Fruit fly (Drosophila melanogaster): ENCODE measurements around the gene RSG7.

DNA sequence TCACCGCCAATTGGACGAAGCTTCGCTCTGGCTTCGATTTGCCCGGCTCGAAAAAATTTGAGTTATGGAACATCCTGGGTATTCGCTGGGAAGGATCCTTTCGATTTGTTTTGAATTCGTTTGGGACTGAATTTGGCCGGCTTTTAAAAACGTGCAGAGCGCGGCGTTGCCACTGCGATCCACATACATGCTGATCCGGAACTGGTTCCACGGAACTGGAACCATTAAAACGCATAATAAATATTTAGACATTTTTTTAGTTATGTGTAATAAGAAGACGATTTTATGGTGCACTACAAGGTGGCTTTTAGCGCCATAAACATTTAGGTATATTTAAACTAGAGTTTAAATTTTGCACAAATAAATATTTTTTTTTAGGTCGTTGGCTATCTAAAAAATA lies 53.2 kb downstream of the RSG7 start, which contains the start of gene Rrp45:
- TF ChIP-seq h (optimal IDR thresholded peaks at IDR 0.05): no peak
- no peak for TF ChIP-seq Sin3A (optimal IDR thresholded peaks at IDR 0.05)
- no peak for TF ChIP-seq ttk (optimal IDR thresholded peaks at IDR 0.05)
- no peak for TF ChIP-seq psq (optimal IDR thresholded peaks at IDR 0.05)
- no peak for TF ChIP-seq insv (optimal IDR thresholded peaks at IDR 0.05)
